Worm (Caenorhabditis elegans) whole organism, L4/young adult: ENCODE data around the gene T23B5.4.

Experiments
- W03F9.2 ChIP-seq: fragments of 150-350 bp; optimal IDR thresholded peaks from 2 replicates; lab custom pipeline; 2014; ENCODE audit warnings: missing biosample characterization, missing genetic modification characterization
- dao-5 ChIP-seq: sonication (generic microtip); optimal IDR thresholded peaks from 2 replicates; lab custom pipeline; 2016; ENCODE audit warnings: missing genotype, missing genetic modification characterization, moderate library complexity, missing compliant biosample characterization
- him-1 ChIP-seq: sonication (generic microtip); optimal IDR thresholded peaks from 2 replicates; lab custom pipeline; 2016; ENCODE audit warnings: missing genotype, missing genetic modification reagents, missing genetic modification characterization, missing compliant biosample characterization

The T23B5.4 gene

DNA sequence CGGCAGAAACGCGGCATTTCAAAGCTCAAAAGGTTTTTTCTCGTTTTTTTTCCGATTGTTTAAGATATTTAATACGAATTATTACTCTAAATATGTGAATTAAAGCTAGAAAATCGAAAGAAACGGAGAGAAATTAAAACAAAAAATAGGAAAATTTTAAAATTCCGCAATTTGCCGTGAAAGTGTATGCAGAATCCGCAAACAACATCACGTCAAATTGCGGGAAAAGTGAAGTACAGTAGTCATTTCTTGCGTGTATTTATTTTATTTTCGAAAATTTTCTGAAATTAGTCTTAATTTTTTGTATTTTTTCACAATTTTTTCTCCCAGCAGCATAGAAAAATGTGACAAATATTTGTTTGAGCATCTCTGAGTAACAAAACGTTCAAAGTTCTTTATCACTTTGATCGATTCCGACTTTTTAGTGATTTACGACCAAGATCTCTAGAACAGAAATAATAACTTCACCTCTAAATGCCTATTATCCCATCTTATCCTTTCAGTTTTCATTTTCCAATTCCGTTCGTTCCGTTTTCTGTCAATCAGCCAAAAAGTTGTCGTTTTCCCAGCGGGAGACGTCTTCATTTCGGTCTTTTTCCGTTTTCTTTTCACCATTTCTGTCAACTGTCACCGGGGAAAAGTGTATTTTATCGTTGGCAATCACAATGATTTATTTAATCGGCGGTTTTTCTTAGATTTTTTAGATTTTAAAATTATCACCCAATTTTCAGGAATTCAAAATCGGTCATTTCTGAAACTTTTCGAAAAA, 10.2 kb downstream of the T23B5.4 start:
- TF ChIP-seq dao-5, result no peak
- no peak for TF ChIP-seq him-1 (tag; lab: Kevin White, UChicago)
- TF ChIP-seq W03F9.2, result no peak

DNA sequence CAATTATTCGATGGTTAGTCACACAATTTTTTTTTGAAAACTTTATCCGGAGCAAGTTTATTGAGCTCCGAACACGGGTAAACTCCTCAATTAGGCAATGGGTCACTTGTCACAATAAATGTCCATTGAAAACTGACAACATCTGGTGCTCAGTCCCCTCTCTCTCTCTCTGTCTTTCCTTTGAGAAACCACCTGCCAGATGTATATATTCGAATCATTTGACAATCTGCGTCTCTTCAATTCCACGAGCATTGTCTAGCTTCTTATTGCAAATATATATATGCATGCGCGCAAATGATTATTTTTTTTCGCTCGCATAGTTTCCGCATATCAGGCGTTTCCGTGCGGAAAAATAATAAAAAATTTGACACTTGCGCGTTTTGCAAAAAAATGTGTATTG, 11.0 kb downstream of the T23B5.4 start:
- TF ChIP-seq him-1 (tag; lab: Kevin White, UChicago) (no peak), dao-5 (no peak), W03F9.2 (no peak)

ce11 chrIV:12688370-12688769, 13.6 kb downstream of the T23B5.4 start, which contains the start of gene T23B5.3:
Gene T23B5.3 (plus strand): TSS chrIV:12688670.
- TF ChIP-seq him-1 (tag; lab: Kevin White, UChicago) (no peak), W03F9.2 (no peak), dao-5 (no peak)

DNA sequence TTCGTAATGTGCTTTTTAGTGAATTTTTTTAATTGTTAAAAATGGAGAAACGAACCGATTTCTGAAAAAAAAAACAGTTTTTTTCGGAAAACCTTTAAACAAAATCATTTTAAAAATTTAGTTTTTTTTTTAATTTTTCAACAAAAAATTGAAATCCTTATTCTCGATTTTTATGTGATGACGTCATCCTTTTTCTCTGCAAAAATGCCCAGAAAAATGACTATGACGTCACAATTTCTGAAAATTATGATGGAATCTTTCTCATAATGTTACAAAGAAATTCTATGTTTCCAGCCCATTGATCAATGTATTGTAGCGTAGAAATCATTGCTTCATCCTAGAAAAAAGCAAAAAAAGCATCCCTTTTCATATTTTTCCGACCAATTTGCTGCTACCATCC, 14.5 kb downstream of the T23B5.4 start:
- TF ChIP-seq dao-5, result no peak
- no peak for TF ChIP-seq W03F9.2
- TF ChIP-seq him-1 (tag; lab: Kevin White, UChicago), result no peak

DNA sequence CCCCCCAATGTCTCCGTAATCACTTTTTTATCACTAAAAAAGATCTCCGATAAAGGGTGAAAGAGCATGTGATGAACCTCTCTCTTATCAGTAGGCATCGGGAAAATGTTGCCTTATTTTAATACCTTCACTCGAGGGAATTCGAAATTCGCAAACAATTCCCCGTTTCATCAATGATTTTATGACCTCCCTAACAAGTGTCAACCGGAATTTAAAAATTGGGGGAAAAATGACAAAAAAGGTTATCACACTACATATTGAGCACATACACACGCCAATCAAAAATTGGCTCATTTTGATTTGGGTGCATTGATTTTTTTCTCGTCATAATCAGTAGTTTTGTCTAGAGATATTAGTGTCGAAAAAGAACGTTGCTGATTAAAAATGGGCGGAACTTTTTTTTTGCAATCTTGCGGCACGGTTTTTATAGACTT, 14.9 kb downstream of the T23B5.4 start:
- TF ChIP-seq him-1 (tag; lab: Kevin White, UChicago) (no peak), dao-5 (no peak), W03F9.2 (no peak)

ce11 chrIV:12698880-12699279, 24.1 kb downstream of the T23B5.4 start:
- TF ChIP-seq him-1 (tag; lab: Kevin White, UChicago) (no peak), W03F9.2 (no peak), dao-5 (no peak)

DNA sequence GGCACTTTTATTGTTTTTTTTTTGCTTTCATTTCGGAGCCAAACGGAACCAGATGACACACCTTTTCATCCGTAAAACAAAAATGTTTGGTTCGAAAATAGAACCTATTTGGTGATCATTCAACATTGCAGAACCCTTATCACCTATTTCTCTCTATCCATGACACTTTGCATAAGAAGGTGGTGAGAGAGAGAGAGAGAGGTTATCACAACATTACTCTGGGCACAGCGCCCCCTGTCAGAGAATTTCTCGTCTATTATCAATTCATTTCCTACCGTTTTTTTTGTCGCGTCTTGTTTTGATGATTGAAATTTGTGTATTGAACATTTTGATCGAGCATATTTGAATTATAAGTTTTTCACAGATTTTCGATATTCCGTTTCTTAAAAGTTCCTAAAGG, 25.4 kb downstream of the T23B5.4 start:
- no peak for TF ChIP-seq him-1 (tag; lab: Kevin White, UChicago)
- TF ChIP-seq dao-5, result no peak
- TF ChIP-seq W03F9.2, result no peak

- TF ChIP-seq W03F9.2, result no peak
- TF ChIP-seq dao-5, result no peak
- TF ChIP-seq him-1 (tag; lab: Kevin White, UChicago), result no peak
Measured at ce11 chrIV:12700944-12701343, 26.1 kb downstream of the T23B5.4 start.

DNA sequence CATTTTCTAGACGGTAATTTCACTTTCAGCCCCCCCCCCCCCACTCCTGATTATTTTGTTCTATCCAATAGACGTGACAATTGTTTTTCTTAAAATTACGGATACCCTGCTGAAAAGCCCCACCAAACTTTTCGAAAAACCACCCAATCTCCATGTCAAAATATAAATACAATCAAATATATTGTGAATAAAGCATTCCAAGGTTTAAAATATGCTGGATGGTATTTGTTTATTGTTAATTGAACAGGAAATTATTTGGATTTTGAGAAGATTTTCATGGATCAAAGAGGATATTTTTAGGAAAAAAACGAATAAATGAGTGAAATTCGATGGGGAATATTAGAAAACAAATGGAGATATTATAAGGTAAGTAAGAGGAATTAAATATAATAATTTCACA, 29.0 kb downstream of the T23B5.4 start, which contains the start of gene C27D8.4:
Gene C27D8.4 (plus strand): TSS at position 301 of the 400 bp plus-strand sequence.
- no peak for TF ChIP-seq him-1 (tag; lab: Kevin White, UChicago)
- no peak for TF ChIP-seq dao-5
- no peak for TF ChIP-seq W03F9.2

DNA sequence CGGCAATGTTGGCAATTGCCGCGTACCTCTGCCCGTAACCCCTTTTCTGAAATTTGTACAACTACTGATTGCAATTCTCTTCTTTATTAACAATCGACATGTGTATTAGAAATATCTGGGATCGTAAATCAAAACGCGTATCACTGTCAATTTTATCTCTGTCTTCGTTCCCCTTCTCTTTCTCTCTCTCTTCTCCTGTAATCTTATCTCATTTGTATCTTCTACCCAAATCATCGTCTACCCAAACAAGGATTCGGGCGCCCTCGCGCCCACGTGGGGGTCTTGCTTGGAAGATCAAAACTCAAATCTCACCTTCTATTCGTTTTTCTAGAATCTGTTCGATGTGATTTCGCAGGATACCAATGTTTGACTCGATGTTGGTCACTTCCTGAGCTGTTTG, 36.2 kb downstream of the T23B5.4 start, which contains the start of gene C27D8.2:
Gene C27D8.2 (plus strand): TSS at position 222 of the 400 bp plus-strand sequence.
- TF ChIP-seq dao-5, result no peak
- TF ChIP-seq W03F9.2, result no peak
- TF ChIP-seq him-1 (tag; lab: Kevin White, UChicago), result no peak

ce11 chrIV:12711644-12712043, 36.8 kb downstream of the T23B5.4 start, which contains the start of gene C27D8.3:
Gene C27D8.3 (minus strand): TSS chrIV:12711744.
- TF ChIP-seq W03F9.2 (no peak), him-1 (tag; lab: Kevin White, UChicago) (no peak), dao-5 (no peak)

- TF ChIP-seq W03F9.2, result no peak
- no peak for TF ChIP-seq dao-5
- no peak for TF ChIP-seq him-1 (tag; lab: Kevin White, UChicago)
Measured at ce11 chrIV:12715947-12716382, 41.2 kb downstream of the T23B5.4 start.

DNA sequence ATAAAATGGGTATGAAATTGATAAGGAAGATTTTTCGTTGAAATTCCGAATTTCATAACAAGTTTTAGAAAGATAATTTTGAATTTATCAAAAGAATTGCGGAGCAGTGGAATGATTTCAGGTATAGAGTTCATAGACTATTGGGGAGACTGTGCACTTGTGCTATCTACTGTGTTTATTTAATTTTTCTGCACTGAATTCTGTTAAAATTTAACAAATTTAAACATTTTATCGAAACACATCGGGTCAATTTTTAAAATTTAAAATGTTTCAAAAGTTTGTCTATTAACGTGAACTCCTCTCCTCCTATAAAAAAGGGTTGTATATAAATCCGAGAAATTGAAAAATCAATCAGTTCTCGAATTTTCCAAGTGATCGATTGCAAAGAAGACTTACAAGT, 42.7 kb downstream of the T23B5.4 start, which contains the start of gene C27D8.1:
Gene C27D8.1 (plus strand): TSS at position 301 of the 400 bp plus-strand sequence.
- TF ChIP-seq dao-5 (no peak), W03F9.2 (no peak), him-1 (tag; lab: Kevin White, UChicago) (no peak)

- TF ChIP-seq him-1 (tag; lab: Kevin White, UChicago) (no peak), dao-5 (no peak), W03F9.2 (no peak)
Measured at ce11 chrIV:12719664-12720063, 44.9 kb downstream of the T23B5.4 start, which contains the start of gene idpp-7. Gene idpp-7 (plus strand): TSS chrIV:12719964.

ce11 chrIV:12721106-12721505, 46.3 kb downstream of the T23B5.4 start, which contains the start of gene T23F6.2:
Gene T23F6.2 (plus strand): TSS chrIV:12721356.
- TF ChIP-seq dao-5, result no peak
- TF ChIP-seq him-1 (tag; lab: Kevin White, UChicago), result no peak
- TF ChIP-seq W03F9.2, result no peak
